Worm (Caenorhabditis elegans) whole organism, late embryonic: Measurements from ENCODE around the gene F22E5.2.
A peak's percentile ranks its signal among the peaks of the same experiment; 100 is the strongest.

Experiments used
- C08G9.2 ChIP-seq: sonication (generic microtip); optimal IDR thresholded peaks from 2 replicates; lab custom pipeline; 2016; ENCODE audit warnings: mild to moderate bottlenecking, missing genetic modification characterization, moderate library complexity, missing compliant biosample characterization
- K02D7.2 ChIP-seq: sonication (generic microtip); optimal IDR thresholded peaks from 2 replicates; lab custom pipeline; 2017; ENCODE audit warnings: mild to moderate bottlenecking, missing genetic modification characterization, missing compliant biosample characterization
- T23F11.4 ChIP-seq: fragments of 200-800 bp; sonication (Bioruptor generic); optimal IDR thresholded peaks from 2 replicates; lab custom pipeline; 2018; ENCODE audit warnings: mild to moderate bottlenecking, missing genetic modification characterization, missing compliant biosample characterization
- Y22D7AL.16 ChIP-seq: sonication (generic microtip); optimal IDR thresholded peaks from 2 replicates; lab custom pipeline; 2016; ENCODE audit warnings: missing genetic modification characterization, missing compliant biosample characterization
- ahr-1 ChIP-seq: sonication (generic microtip); optimal IDR thresholded peaks from 2 replicates; lab custom pipeline; 2016; ENCODE audit warnings: missing genetic modification characterization, missing compliant biosample characterization
- ceh-18 ChIP-seq: sonication (generic microtip); optimal IDR thresholded peaks from 2 replicates; lab custom pipeline; 2016; ENCODE audit warnings: missing genetic modification characterization, missing compliant biosample characterization
- ceh-19 ChIP-seq: fragments of 200-800 bp; sonication (Bioruptor generic); optimal IDR thresholded peaks from 2 replicates; lab custom pipeline; 2018; ENCODE audit warnings: mild to moderate bottlenecking, missing genetic modification characterization, missing compliant biosample characterization
- ceh-24 ChIP-seq: sonication (generic microtip); optimal IDR thresholded peaks from 2 replicates; lab custom pipeline; 2016; ENCODE audit warnings: mild to moderate bottlenecking, missing genetic modification characterization, missing compliant biosample characterization
- ceh-30 ChIP-seq: fragments of 150-350 bp; optimal IDR thresholded peaks from 2 replicates; lab custom pipeline; 2014; ENCODE audit warnings: missing biosample characterization, missing genetic modification characterization
- ceh-31 ChIP-seq: sonication (generic microtip); optimal IDR thresholded peaks from 2 replicates; lab custom pipeline; 2016; ENCODE audit warnings: missing genetic modification characterization, missing compliant biosample characterization
- ceh-48 ChIP-seq: sonication (generic microtip); optimal IDR thresholded peaks from 2 replicates; lab custom pipeline; 2016; ENCODE audit warnings: missing genetic modification characterization, inconsistent platforms, missing compliant biosample characterization
- ceh-9 ChIP-seq: sonication (generic microtip); optimal IDR thresholded peaks from 2 replicates; lab custom pipeline; 2016; ENCODE audit warnings: mild to moderate bottlenecking, missing genetic modification characterization, inconsistent platforms, missing compliant biosample characterization
- che-1 ChIP-seq: sonication (generic microtip); optimal IDR thresholded peaks from 2 replicates; lab custom pipeline; 2016; ENCODE audit warnings: mild to moderate bottlenecking, missing genetic modification characterization, missing compliant biosample characterization
- dve-1 ChIP-seq: sonication (generic microtip); optimal IDR thresholded peaks from 2 replicates; lab custom pipeline; 2017; ENCODE audit warnings: antibody characterized with exemption, mild to moderate bottlenecking, missing genetic modification characterization, missing compliant biosample characterization
- ets-4 ChIP-seq: sonication (generic microtip); optimal IDR thresholded peaks from 2 replicates; lab custom pipeline; 2016; ENCODE audit warnings: missing genetic modification characterization, missing compliant biosample characterization
- fkh-10 ChIP-seq: fragments of 150-350 bp; optimal IDR thresholded peaks from 2 replicates; lab custom pipeline; 2014; ENCODE audit warnings: missing biosample characterization, missing genetic modification reagents, missing genetic modification characterization
- gmeb-2 ChIP-seq: sonication (generic microtip); optimal IDR thresholded peaks from 2 replicates; lab custom pipeline; 2016; ENCODE audit warnings: missing genetic modification characterization, inconsistent platforms, missing compliant biosample characterization
- hlh-13 ChIP-seq: fragments of 200-800 bp; sonication (Bioruptor generic); optimal IDR thresholded peaks from 2 replicates; lab custom pipeline; 2018; ENCODE audit warnings: mild to moderate bottlenecking, missing genetic modification characterization, missing compliant biosample characterization
- hlh-15 ChIP-seq: sonication (generic microtip); optimal IDR thresholded peaks from 2 replicates; lab custom pipeline; 2016; ENCODE audit warnings: missing genetic modification characterization, missing compliant biosample characterization
- hlh-6 ChIP-seq: sonication (generic microtip); optimal IDR thresholded peaks from 2 replicates; lab custom pipeline; 2016; ENCODE audit warnings: missing genotype, missing genetic modification characterization, missing compliant biosample characterization
- hlh-8 ChIP-seq: sonication (generic microtip); optimal IDR thresholded peaks from 2 replicates; lab custom pipeline; 2016; ENCODE audit warnings: missing genotype, missing genetic modification characterization, missing compliant biosample characterization
- lin-11 ChIP-seq: fragments of 200-800 bp; sonication (Bioruptor generic); optimal IDR thresholded peaks from 2 replicates; lab custom pipeline; 2018; ENCODE audit warnings: mild to moderate bottlenecking, missing genetic modification characterization, missing compliant biosample characterization
- mec-3 ChIP-seq: sonication (generic microtip); optimal IDR thresholded peaks from 2 replicates; lab custom pipeline; 2016; ENCODE audit warnings: borderline replicate concordance, missing genetic modification characterization, missing compliant biosample characterization
- nhr-11 ChIP-seq: fragments of 150-350 bp; optimal IDR thresholded peaks from 2 replicates; lab custom pipeline; 2014; ENCODE audit warnings: missing biosample characterization, missing genetic modification characterization
- nhr-232 ChIP-seq: sonication (generic microtip); optimal IDR thresholded peaks from 2 replicates; lab custom pipeline; 2016; ENCODE audit warnings: missing genetic modification characterization, missing compliant biosample characterization
- odd-2 ChIP-seq: sonication (generic microtip); optimal IDR thresholded peaks from 2 replicates; lab custom pipeline; 2017; ENCODE audit warnings: antibody characterized with exemption, mild to moderate bottlenecking, missing genetic modification characterization, missing compliant biosample characterization
- pag-3 ChIP-seq: sonication (generic microtip); optimal IDR thresholded peaks from 2 replicates; lab custom pipeline; 2016; ENCODE audit warnings: missing compliant biosample characterization, missing genetic modification characterization, borderline replicate concordance
- pax-1 ChIP-seq: fragments of 150-350 bp; optimal IDR thresholded peaks from 2 replicates; lab custom pipeline; 2014; ENCODE audit warnings: missing biosample characterization, missing genetic modification characterization
- pha-4 ChIP-seq: fragments of 150-350 bp; optimal IDR thresholded peaks from 2 replicates; lab custom pipeline; 2018; ENCODE audit warnings: missing biosample characterization, missing genetic modification reagents, missing genetic modification characterization
- pqm-1 ChIP-seq: sonication (generic microtip); optimal IDR thresholded peaks from 2 replicates; lab custom pipeline; 2016; ENCODE audit warnings: missing genetic modification characterization, missing compliant biosample characterization
- pros-1 ChIP-seq: fragments of 150-350 bp; optimal IDR thresholded peaks from 2 replicates; lab custom pipeline; 2014; ENCODE audit warnings: missing biosample characterization, missing genetic modification reagents, missing genetic modification characterization
- rnt-1 ChIP-seq: sonication (generic microtip); optimal IDR thresholded peaks from 2 replicates; lab custom pipeline; 2016; ENCODE audit warnings: missing genetic modification characterization, missing compliant biosample characterization
- sdc-2 ChIP-seq: sonication (generic microtip); optimal IDR thresholded peaks from 2 replicates; lab custom pipeline; 2016; ENCODE audit warnings: missing genotype, missing genetic modification characterization, missing compliant biosample characterization
- tbx-7 ChIP-seq: sonication (generic microtip); optimal IDR thresholded peaks from 2 replicates; lab custom pipeline; 2016; ENCODE audit warnings: missing genotype, missing genetic modification characterization, missing compliant biosample characterization
- unc-3 ChIP-seq, 2 experiments: fragments of 200-800 bp in 1 of 2; sonication (Bioruptor generic) in 1 of 2; sonication (generic microtip) in 1 of 2; conservative IDR thresholded peaks in 1 of 2; optimal IDR thresholded peaks in 1 of 2; 2 replicates each; pipeline versions ENCODE4 v1.3.6 to Lab custom; 2016 to 2022; ENCODE audit warnings: missing compliant biosample characterization in 2 of 2, missing genetic modification characterization in 2 of 2, missing genetic modification reagents in 1 of 2
- unc-55 ChIP-seq: sonication (generic microtip); optimal IDR thresholded peaks from 2 replicates; lab custom pipeline; 2017; ENCODE audit warnings: missing biosample characterization, missing genetic modification reagents, missing genetic modification characterization
- unc-86 ChIP-seq: sonication (generic microtip); optimal IDR thresholded peaks from 2 replicates; lab custom pipeline; 2016; ENCODE audit warnings: missing genetic modification characterization, missing compliant biosample characterization

F22E5.2 gene

DNA sequence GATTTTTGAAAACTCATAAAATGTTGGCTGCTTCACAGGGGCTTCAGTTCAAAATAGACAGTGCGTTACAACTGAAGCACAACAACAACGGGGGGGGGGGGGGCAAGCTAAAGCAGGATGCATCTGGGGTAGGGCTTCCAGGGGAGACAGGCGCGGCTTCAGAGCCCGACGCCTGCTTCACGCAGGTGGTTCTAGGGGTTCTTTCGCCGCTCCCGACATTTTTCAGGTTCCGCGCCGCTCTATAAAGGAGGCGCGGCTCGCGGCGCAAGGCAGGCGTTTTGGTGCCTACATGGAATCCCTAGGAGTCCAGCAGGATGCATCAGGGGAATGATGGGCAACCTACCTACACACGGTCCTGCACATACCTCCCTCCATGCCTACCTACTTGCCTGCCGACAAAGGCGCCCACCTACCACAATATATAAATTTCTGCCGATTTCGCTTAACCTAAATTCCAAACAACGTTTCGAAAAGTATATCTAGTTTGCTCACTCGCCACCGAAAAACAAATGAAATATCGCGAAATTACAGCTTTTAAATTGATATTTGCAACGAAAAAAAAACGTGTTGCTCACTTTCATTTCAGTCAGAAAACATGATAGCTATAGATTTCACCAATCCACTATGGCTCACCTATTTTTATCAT lies 37.9 kb upstream of the F22E5.2 start, which contains the start of gene sri-71:
Gene sri-71, plus strand, starts transcription at position 596 of the 646 bp plus-strand sequence.
- no peak for TF ChIP-seq pha-4 (tag; lab: Kevin White, UChicago)
- no peak for TF ChIP-seq ceh-9 (tag; lab: Kevin White, UChicago)
- no peak for TF ChIP-seq ceh-19 (GFP tag; lab: Kevin White, UChicago)
- TF ChIP-seq pqm-1 (tag; lab: Kevin White, UChicago), result no peak

DNA sequence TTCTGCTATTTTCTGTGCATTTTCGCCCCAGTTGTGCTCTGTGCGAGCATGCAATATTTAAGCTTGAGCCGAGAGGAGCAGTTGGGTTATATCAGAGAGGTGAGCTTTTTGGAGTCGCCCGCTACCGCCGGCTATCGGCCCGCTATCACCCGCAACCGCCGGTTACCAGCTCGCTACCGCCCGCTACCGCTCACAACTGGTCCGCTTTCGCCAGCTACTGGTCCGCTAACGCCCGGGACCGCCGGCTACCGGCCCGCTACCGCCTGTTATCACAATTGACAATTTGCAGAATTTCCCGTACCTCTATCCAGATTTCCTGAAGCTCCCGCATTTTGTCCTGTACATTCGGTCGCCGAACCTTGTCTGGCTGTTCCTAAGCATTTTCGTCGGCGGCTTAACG lies 36.8 kb upstream of the F22E5.2 start:
- TF ChIP-seq ceh-31 (tag; lab: Kevin White, UChicago) (no peak), pros-1 (tag; lab: Kevin White, UChicago) (no peak), hlh-15 (tag; lab: Kevin White, UChicago) (no peak), lin-11 (tag; lab: Kevin White, UChicago) (no peak), ceh-48 (tag; lab: Kevin White, UChicago) (no peak), tbx-7 (no peak), odd-2 (tag; lab: Kevin White, UChicago) (no peak), unc-86 (tag; lab: Kevin White, UChicago) (no peak)

DNA sequence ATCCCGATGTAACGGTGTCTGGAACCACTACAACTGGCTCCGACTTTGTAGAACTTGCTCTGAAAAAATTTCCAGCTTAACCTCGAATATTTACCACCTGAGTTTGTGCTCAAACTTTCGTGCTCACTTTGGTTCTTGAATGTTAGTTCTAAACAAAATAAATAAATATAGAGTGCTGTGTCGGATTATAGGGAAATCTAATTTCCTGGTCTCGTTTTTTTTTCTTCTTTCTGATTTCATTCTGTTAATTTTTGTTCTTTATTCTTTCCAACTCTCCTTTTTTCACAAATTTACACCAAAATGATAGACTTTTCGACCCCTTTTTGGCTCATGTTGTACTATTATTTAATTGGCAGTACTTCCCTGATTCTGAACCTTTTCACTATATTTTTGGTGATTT lies 35.9 kb upstream of the F22E5.2 start, which contains the start of gene sri-37:
Gene sri-37, plus strand, starts transcription at position 301 of the 400 bp plus-strand sequence.
- TF ChIP-seq hlh-6 (tag; lab: Kevin White, UChicago) (no peak), Y22D7AL.16 (tag; lab: Kevin White, UChicago) (no peak), rnt-1 (no peak), T23F11.4 (GFP tag; lab: Kevin White, UChicago) (no peak), C08G9.2 (tag; lab: Kevin White, UChicago) (no peak)
- TF ChIP-seq, all 69 proteins: peak for 0

DNA sequence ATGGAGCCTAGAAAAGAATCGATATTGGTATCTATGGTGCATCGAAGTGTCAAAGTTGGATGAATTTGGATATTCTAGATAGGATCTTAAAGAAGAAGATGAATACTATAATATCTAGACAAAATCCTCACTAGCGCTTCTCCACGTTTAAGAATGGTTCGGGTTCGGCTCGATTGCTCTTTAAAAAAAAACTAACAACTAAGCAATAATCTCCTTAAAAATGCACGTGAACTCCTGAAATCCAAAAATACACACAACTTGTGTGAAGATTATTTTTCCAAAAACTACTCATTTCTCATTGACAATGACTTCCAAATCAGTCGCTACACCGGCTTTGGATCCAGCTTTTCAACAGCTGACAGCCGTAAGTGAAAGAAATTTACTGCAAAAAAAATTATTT lies 34.0 kb upstream of the F22E5.2 start, which contains the start of gene D2062.1:
Gene D2062.1, plus strand, starts transcription at position 301 of the 400 bp plus-strand sequence.
- no peak for TF ChIP-seq hlh-15 (tag; lab: Kevin White, UChicago)
- TF ChIP-seq, all 69 proteins: peak for 0

DNA sequence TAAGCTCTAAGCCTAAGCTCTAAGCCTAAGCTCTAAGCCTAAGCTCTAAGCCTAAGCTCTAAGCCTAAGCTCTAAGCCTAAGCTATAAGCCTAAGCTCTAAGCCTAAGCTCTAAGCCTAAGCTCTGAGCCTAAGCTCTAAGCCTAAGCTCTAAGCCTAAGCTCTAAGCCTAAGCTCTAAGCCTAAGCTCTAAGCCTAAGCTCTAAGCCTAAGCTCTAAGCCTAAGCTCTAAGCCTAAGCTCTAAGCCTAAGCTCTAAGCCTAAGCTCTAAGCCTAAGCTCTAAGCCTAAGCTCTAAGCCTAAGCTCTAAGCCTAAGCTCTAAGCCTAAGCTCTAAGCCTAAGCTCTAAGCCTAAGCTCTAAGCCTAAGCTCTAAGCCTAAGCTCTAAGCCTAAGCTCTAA lies 33.0 kb upstream of the F22E5.2 start:
- peak; percentile 89 for TF ChIP-seq dve-1

DNA sequence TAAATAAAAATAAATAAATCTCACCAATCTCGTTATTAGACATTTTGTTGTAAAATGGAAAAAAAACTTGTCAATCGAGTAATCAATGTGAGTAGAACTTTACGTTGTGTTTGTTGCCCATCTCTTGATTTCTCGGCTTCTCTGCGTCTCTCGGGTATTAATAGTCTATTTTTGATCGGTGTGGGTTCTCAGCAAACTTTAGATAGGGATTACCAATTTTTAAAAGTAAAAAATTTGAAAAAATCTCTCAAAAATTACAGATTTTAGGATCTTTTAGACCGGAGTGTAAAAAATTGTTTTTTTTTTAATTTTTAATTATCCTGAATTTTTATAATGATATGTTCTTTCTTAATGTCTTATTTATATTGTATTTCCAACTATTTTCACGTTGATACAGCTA lies 27.8 kb upstream of the F22E5.2 start, which contains the start of gene F22E5.21:
Gene F22E5.21, minus strand, starts transcription at position 101 of the 400 bp plus-strand sequence.
- TF ChIP-seq ceh-19 (GFP tag; lab: Kevin White, UChicago), result no peak
- no peak for TF ChIP-seq K02D7.2 (tag; lab: Kevin White, UChicago)
- no peak for TF ChIP-seq ahr-1 (tag; lab: Kevin White, UChicago)
- no peak for TF ChIP-seq sdc-2 (tag; lab: Kevin White, UChicago)
- no peak for TF ChIP-seq ceh-31 (tag; lab: Kevin White, UChicago)
- no peak for TF ChIP-seq pag-3 (tag; lab: Kevin White, UChicago)
- TF ChIP-seq ets-4 (tag; lab: Kevin White, UChicago), result no peak

DNA sequence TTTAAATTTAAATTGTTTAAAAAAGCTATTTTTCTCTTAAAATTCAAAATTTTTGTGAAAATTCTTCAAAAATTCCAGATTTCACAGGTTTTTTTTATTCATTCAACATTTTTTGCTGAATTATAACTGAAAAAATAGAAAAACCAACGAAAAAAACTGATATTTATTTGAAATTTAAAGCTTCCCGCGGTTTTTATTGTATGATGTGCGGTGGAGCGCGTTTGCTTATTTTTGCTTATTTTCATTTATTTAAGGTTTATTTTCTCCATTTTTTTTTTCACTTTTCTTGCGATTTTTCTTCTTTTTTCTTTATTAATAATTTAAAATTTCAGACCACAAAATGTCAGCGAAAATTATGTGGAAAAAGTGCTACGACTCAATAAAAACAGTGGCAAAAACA lies 27.1 kb upstream of the F22E5.2 start, which contains the start of gene F22E5.9:
Gene F22E5.9, plus strand, starts transcription at position 327 of the 400 bp plus-strand sequence.
- TF ChIP-seq pag-3 (tag; lab: Kevin White, UChicago), result no peak
- no peak for TF ChIP-seq nhr-11 (tag; lab: Kevin White, UChicago)
- TF ChIP-seq ceh-24, result no peak
- TF ChIP-seq gmeb-2 (tag; lab: Kevin White, UChicago), result no peak
- no peak for TF ChIP-seq che-1 (tag; lab: Kevin White, UChicago)
- TF ChIP-seq hlh-13 (GFP tag; lab: Kevin White, UChicago), result no peak
- no peak for TF ChIP-seq ceh-18
- no peak for TF ChIP-seq pax-1 (tag; lab: Kevin White, UChicago)
- TF ChIP-seq fkh-10 (GFP tag; lab: Kevin White, UChicago), result no peak
- no peak for TF ChIP-seq unc-86 (tag; lab: Kevin White, UChicago)
- no peak for TF ChIP-seq unc-3 (GFP tag; conservative IDR thresholded peaks at IDR 0.05; lab: Robert Waterston, UW)
- TF ChIP-seq unc-3 (tag; optimal IDR thresholded peaks at IDR 0.05; lab: Kevin White, UChicago), result no peak
- TF ChIP-seq ceh-48 (tag; lab: Kevin White, UChicago), result no peak
- TF ChIP-seq pha-4 (tag; lab: Kevin White, UChicago), result no peak
- TF ChIP-seq nhr-232, result no peak
- no peak for TF ChIP-seq T23F11.4 (GFP tag; lab: Kevin White, UChicago)
- no peak for TF ChIP-seq hlh-8 (tag; lab: Kevin White, UChicago)
- no peak for TF ChIP-seq sdc-2 (tag; lab: Kevin White, UChicago)
- no peak for TF ChIP-seq ceh-30 (tag; lab: Kevin White, UChicago)
- TF ChIP-seq unc-55, result no peak
- no peak for TF ChIP-seq mec-3 (tag; lab: Kevin White, UChicago)
